In the genomic region with DNA sequence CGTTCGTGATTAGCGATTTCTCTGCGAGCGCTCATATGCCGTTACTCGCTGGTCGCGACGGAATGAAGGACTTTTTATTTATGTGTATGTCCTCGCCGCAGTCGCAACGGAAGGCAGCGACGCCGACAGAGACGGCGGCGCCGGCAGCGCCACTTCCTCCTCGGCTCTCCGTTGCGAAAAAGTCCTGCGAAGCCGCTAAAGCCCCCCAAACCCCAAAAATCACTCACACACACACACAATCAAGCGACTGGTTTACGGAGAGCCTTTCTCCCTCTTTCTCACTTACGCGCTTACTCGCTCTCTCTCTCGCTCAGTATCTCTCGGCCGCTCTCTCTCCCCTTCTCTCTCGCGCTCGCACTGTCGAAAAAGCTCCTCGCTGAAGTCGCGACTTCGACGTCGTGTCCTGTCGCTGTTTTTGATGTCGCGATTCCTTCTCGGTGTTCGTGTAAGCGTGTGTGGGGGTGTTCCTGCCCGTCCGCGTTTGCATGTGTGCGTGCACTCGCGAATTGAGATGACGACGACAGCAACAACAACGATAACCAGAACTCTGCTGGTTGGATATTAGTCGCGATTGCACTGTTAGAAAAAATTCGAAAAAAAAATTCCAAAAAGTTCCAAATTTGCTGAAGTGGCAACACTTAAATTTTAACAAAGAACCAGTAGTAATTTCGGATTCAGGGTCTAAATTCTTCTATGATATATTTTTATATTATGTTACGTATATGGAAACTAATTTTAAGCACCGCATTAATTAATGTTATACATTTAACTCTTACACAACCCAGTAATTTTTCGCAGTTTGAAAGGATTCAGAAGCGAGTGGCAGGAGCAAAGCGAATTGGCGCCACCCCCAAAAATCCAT, we compare ENCODE assay signal across 5 fruit fly cellular contexts.
TF ChIP-seq lines count a peak whose summit lies in the region.

A gene (minus strand): TSS at position 47 of the 862 bp plus-strand sequence.

- peak; percentile 4 for TF ChIP-seq CTCF in whole organism, embryonic (GFP tag; optimal IDR thresholded peaks at IDR 0.05; lab: Kevin White, UChicago)

TF ChIP-seq in whole organism, adult, 20 proteins besides CTCF, POLR2A, EP300 and RAD21 (continues in another document):
- TF ChIP-seq bab1 (GFP tag; optimal IDR thresholded peaks at IDR 0.05; lab: Kevin White, UChicago) (no peak), CG33017 (tag; optimal IDR thresholded peaks at IDR 0.05; lab: Kevin White, UChicago) (peak; percentile 55), Clk (GFP tag; optimal IDR thresholded peaks at IDR 0.05; lab: Kevin White, UChicago) (peak; percentile 63), CG7045 (GFP tag; optimal IDR thresholded peaks at IDR 0.05; lab: Kevin White, UChicago) (peak; percentile 63), Crg-1 (GFP tag; optimal IDR thresholded peaks at IDR 0.05; lab: Kevin White, UChicago) (no peak), cnc (optimal IDR thresholded peaks at IDR 0.05; lab: Kevin White, UChicago) (no peak), ovo (GFP tag; optimal IDR thresholded peaks at IDR 0.05; lab: Kevin White, UChicago) (no peak), CG14711 (tag; optimal IDR thresholded peaks at IDR 0.05; lab: Kevin White, UChicago) (peak; percentile 41), Hr96 (GFP tag; optimal IDR thresholded peaks at IDR 0.05; lab: Kevin White, UChicago) (peak; percentile 64), kay (GFP tag; lab: Kevin White, UChicago; ENCODE audit: borderline replicate concordance) (no peak), pad (GFP tag; optimal IDR thresholded peaks at IDR 0.05; lab: Kevin White, UChicago) (peak; percentile 45), Mnt (GFP tag; optimal IDR thresholded peaks at IDR 0.05; lab: Kevin White, UChicago) (no peak), CG11617 (GFP tag; optimal IDR thresholded peaks at IDR 0.05; lab: Kevin White, UChicago) (peak; percentile 57), CG5204 (GFP tag; optimal IDR thresholded peaks at IDR 0.05; lab: Kevin White, UChicago) (peak; percentile 59), cic (GFP tag; optimal IDR thresholded peaks at IDR 0.05; lab: Kevin White, UChicago) (no peak), CG12768 (GFP tag; optimal IDR thresholded peaks at IDR 0.05; lab: Kevin White, UChicago) (peak; percentile 62)

TF ChIP-seq in whole organism, embryonic, 481 proteins besides CTCF, POLR2A, EP300 and RAD21 (continues in another document):
- no peak for TF ChIP-seq gcm2 (GFP tag; optimal IDR thresholded peaks at IDR 0.05; lab: Kevin White, UChicago)
- TF ChIP-seq CG12071 (GFP tag; optimal IDR thresholded peaks at IDR 0.05; lab: Kevin White, UChicago), result no peak
- TF ChIP-seq kay (GFP tag; optimal IDR thresholded peaks at IDR 0.05; lab: Kevin White, UChicago), result no peak
- peak; percentile 25 for TF ChIP-seq bab2 (GFP tag; optimal IDR thresholded peaks at IDR 0.05; lab: Kevin White, UChicago)
- peak; percentile 20; the same call in 1 of the 2 replicates for TF ChIP-seq Nf-YA (GFP tag; IDR thresholded peaks at IDR 0.05; lab: Robert Waterston, UW)
- TF ChIP-seq CG8388 (GFP tag; optimal IDR thresholded peaks at IDR 0.05; lab: Kevin White, UChicago), result peak; percentile 63
- TF ChIP-seq hb (GFP tag; IDR thresholded peaks at IDR 0.05; lab: Robert Waterston, UW; ENCODE audit: partially characterized antibody), result no peak
- TF ChIP-seq Xbp1 (GFP tag; optimal IDR thresholded peaks at IDR 0.05; lab: Kevin White, UChicago), result peak; percentile 67
- no peak for TF ChIP-seq Doc3 (GFP tag; IDR thresholded peaks at IDR 0.05; lab: Robert Waterston, UW; ENCODE audit: partially characterized antibody)
- no peak for TF ChIP-seq rib (GFP tag; IDR thresholded peaks at IDR 0.05; lab: Robert Waterston, UW)
- no peak for TF ChIP-seq CG16779 (GFP tag; IDR thresholded peaks at IDR 0.05; lab: Robert Waterston, UW)
- TF ChIP-seq CG42726 (GFP tag; IDR thresholded peaks at IDR 0.05; lab: Robert Waterston, UW; ENCODE audit: partially characterized antibody), result no peak
- TF ChIP-seq Ssrp (tag; optimal IDR thresholded peaks at IDR 0.05; lab: Kevin White, UChicago), result peak; percentile 65
- no peak for TF ChIP-seq CG10321 (GFP tag; IDR thresholded peaks at IDR 0.05; lab: Robert Waterston, UW)
- no peak for TF ChIP-seq Lpt (GFP tag; optimal IDR thresholded peaks at IDR 0.05; lab: Kevin White, UChicago)
- no peak for TF ChIP-seq pum (GFP tag; optimal IDR thresholded peaks at IDR 0.05; lab: Kevin White, UChicago)

TF ChIP-seq in whole organism, prepupa, 60 proteins besides CTCF, POLR2A, EP300 and RAD21 (continues in another document):
- no peak for TF ChIP-seq Hr39 (GFP tag; optimal IDR thresholded peaks at IDR 0.05; lab: Kevin White, UChicago)
- peak; percentile 0 for TF ChIP-seq cyc (GFP tag; optimal IDR thresholded peaks at IDR 0.05; lab: Kevin White, UChicago)
- peak; percentile 23 for TF ChIP-seq lz (GFP tag; optimal IDR thresholded peaks at IDR 0.05; lab: Kevin White, UChicago)
- TF ChIP-seq CG4318 (GFP tag; optimal IDR thresholded peaks at IDR 0.05; lab: Kevin White, UChicago), result peak; percentile 46
- TF ChIP-seq OdsH (GFP tag; optimal IDR thresholded peaks at IDR 0.05; lab: Kevin White, UChicago), result peak; percentile 44
- TF ChIP-seq dsx (GFP tag; optimal IDR thresholded peaks at IDR 0.05; lab: Kevin White, UChicago; ENCODE audit: poor library complexity, severe bottlenecking), result peak; percentile 41
- TF ChIP-seq Hr38 (GFP tag; optimal IDR thresholded peaks at IDR 0.05; lab: Kevin White, UChicago), result no peak
- no peak for TF ChIP-seq Gug (GFP tag; IDR thresholded peaks at IDR 0.05; lab: Robert Waterston, UW)
- peak; percentile 51 for TF ChIP-seq CG8119 (GFP tag; IDR thresholded peaks at IDR 0.05; lab: Robert Waterston, UW)
- peak; percentile 27 for TF ChIP-seq CG34406 (GFP tag; optimal IDR thresholded peaks at IDR 0.05; lab: Kevin White, UChicago)
- no peak for TF ChIP-seq fkh (GFP tag; optimal IDR thresholded peaks at IDR 0.05; lab: Kevin White, UChicago)
- peak; percentile 41 for TF ChIP-seq CG6276 (GFP tag; optimal IDR thresholded peaks at IDR 0.05; lab: Kevin White, UChicago)
- no peak for TF ChIP-seq CG31627 (GFP tag; optimal IDR thresholded peaks at IDR 0.05; lab: Kevin White, UChicago)
- peak; percentile 19 for TF ChIP-seq CG16779 (tag; optimal IDR thresholded peaks at IDR 0.05; lab: Kevin White, UChicago)
- TF ChIP-seq CG6163 (GFP tag; IDR thresholded peaks at IDR 0.05; lab: Robert Waterston, UW), result peak; percentile 51; the same call in 1 of the 3 replicates
- no peak for TF ChIP-seq Eip93F (GFP tag; optimal IDR thresholded peaks at IDR 0.05; lab: Kevin White, UChicago)

TF ChIP-seq in whole organism, pupa, 21 proteins besides CTCF, POLR2A, EP300 and RAD21:
- no peak for TF ChIP-seq D1 (tag; optimal IDR thresholded peaks at IDR 0.05; lab: Kevin White, UChicago)
- peak; percentile 60 for TF ChIP-seq CG15710 (tag; optimal IDR thresholded peaks at IDR 0.05; lab: Kevin White, UChicago)
- TF ChIP-seq CG14655 (GFP tag; optimal IDR thresholded peaks at IDR 0.05; lab: Kevin White, UChicago), result peak; percentile 53
- peak; percentile 55 for TF ChIP-seq CG9948 (tag; optimal IDR thresholded peaks at IDR 0.05; lab: Kevin White, UChicago)
- TF ChIP-seq CG13204 (GFP tag; optimal IDR thresholded peaks at IDR 0.05; lab: Kevin White, UChicago), result no peak
- TF ChIP-seq CG8301 (tag; optimal IDR thresholded peaks at IDR 0.05; lab: Kevin White, UChicago), result peak; percentile 39
- no peak for TF ChIP-seq rn (GFP tag; IDR thresholded peaks at IDR 0.05; lab: Robert Waterston, UW)
- peak; percentile 37 for TF ChIP-seq Pif1A (GFP tag; optimal IDR thresholded peaks at IDR 0.05; lab: Kevin White, UChicago)
- peak; percentile 31 for TF ChIP-seq Snoo (tag; optimal IDR thresholded peaks at IDR 0.05; lab: Kevin White, UChicago)
- peak; percentile 28 for TF ChIP-seq CG34367 (tag; optimal IDR thresholded peaks at IDR 0.05; lab: Kevin White, UChicago)
- peak; percentile 41; the same call in 1 of the 3 replicates for TF ChIP-seq CG4496 (GFP tag; IDR thresholded peaks at IDR 0.05; lab: Robert Waterston, UW)
- peak; percentile 74 for TF ChIP-seq CG8159 (tag; optimal IDR thresholded peaks at IDR 0.05; lab: Kevin White, UChicago)
- no peak for TF ChIP-seq CG10348 (GFP tag; IDR thresholded peaks at IDR 0.05; lab: Robert Waterston, UW)
- peak; percentile 40 for TF ChIP-seq CG17806 (tag; optimal IDR thresholded peaks at IDR 0.05; lab: Kevin White, UChicago)

TF ChIP-seq in whole organism, wandering third instar larva, 38 proteins besides CTCF, POLR2A, EP300 and RAD21:
- peak; percentile 23 for TF ChIP-seq ey (GFP tag; optimal IDR thresholded peaks at IDR 0.05; lab: Kevin White, UChicago)
- peak; percentile 54 for TF ChIP-seq Sp1 (GFP tag; optimal IDR thresholded peaks at IDR 0.05; lab: Kevin White, UChicago)
- peak; percentile 18 for TF ChIP-seq Dif (GFP tag; optimal IDR thresholded peaks at IDR 0.05; lab: Kevin White, UChicago; ENCODE audit: partially characterized antibody)
- TF ChIP-seq jim (GFP tag; optimal IDR thresholded peaks at IDR 0.05; lab: Kevin White, UChicago), result no peak
- peak; percentile 45 for TF ChIP-seq HLH106 (tag; optimal IDR thresholded peaks at IDR 0.05; lab: Kevin White, UChicago)
- TF ChIP-seq psq (GFP tag; optimal IDR thresholded peaks at IDR 0.05; lab: Kevin White, UChicago), result peak; percentile 10
- TF ChIP-seq foxo (GFP tag; optimal IDR thresholded peaks at IDR 0.05; lab: Kevin White, UChicago), result peak in 1 of 2 experiments; percentile 40
- no peak for TF ChIP-seq lola (GFP tag; optimal IDR thresholded peaks at IDR 0.05; lab: Kevin White, UChicago)
- peak; percentile 31 for TF ChIP-seq fru (GFP tag; optimal IDR thresholded peaks at IDR 0.05; lab: Kevin White, UChicago)
- TF ChIP-seq dmrt93B (GFP tag; optimal IDR thresholded peaks at IDR 0.05; lab: Kevin White, UChicago), result peak; percentile 20
- no peak for TF ChIP-seq N (GFP tag; optimal IDR thresholded peaks at IDR 0.05; lab: Kevin White, UChicago)
- TF ChIP-seq sage (GFP tag; optimal IDR thresholded peaks at IDR 0.05; lab: Kevin White, UChicago), result no peak
- peak; percentile 19 for TF ChIP-seq h (GFP tag; optimal IDR thresholded peaks at IDR 0.05; lab: Kevin White, UChicago)
- peak; percentile 12 for TF ChIP-seq rgr (GFP tag; optimal IDR thresholded peaks at IDR 0.05; lab: Kevin White, UChicago)
